Fruit fly (Drosophila melanogaster): ENCODE measurements around the gene CG10903.

Gene CG10903

dm6 chr3R:8007595-8008255, 22.5 kb upstream of the CG10903 start, which contains the start of gene CG2767 (continued):
- TF ChIP-seq D19A (tag; optimal IDR thresholded peaks at IDR 0.05) (no peak), pnt (GFP tag; optimal IDR thresholded peaks at IDR 0.05) (no peak), Adf1 (GFP tag; IDR thresholded peaks at IDR 0.05) (no peak), ham (GFP tag; IDR thresholded peaks at IDR 0.05) (no peak), cad (GFP tag; optimal IDR thresholded peaks at IDR 0.05) (no peak), Sin3A (optimal IDR thresholded peaks at IDR 0.05) (no peak), sna (GFP tag; IDR thresholded peaks at IDR 0.05; ENCODE audit: partially characterized antibody) (no peak), nom (GFP tag; optimal IDR thresholded peaks at IDR 0.05) (peak; percentile 77), Dll (GFP tag; IDR thresholded peaks at IDR 0.05; ENCODE audit: partially characterized antibody) (0 out of 4 replicates have a peak, but pooled peaks have one; percentile 24), kah (GFP tag; optimal IDR thresholded peaks at IDR 0.05) (peak; percentile 53), CG12659 (GFP tag; optimal IDR thresholded peaks at IDR 0.05) (peak; percentile 15), CG10209 (GFP tag; optimal IDR thresholded peaks at IDR 0.05) (no peak), CG8290 (GFP tag; optimal IDR thresholded peaks at IDR 0.05) (no peak), CG8290 (tag; optimal IDR thresholded peaks at IDR 0.05) (no peak), ken (GFP tag; IDR thresholded peaks at IDR 0.05) (no peak), bbx (GFP tag; IDR thresholded peaks at IDR 0.05; ENCODE audit: partially characterized antibody) (0 out of 2 replicates have a peak, but pooled peaks have one; percentile 10), zen2 (GFP tag; IDR thresholded peaks at IDR 0.05; ENCODE audit: partially characterized antibody) (no peak), Scr (GFP tag; IDR thresholded peaks at IDR 0.05; ENCODE audit: partially characterized antibody) (no peak), kni (GFP tag; optimal IDR thresholded peaks at IDR 0.05) (no peak), pho (GFP tag; optimal IDR thresholded peaks at IDR 0.05) (no peak), MBD-R2 (GFP tag; IDR thresholded peaks at IDR 0.05) (peak; percentile 51; the same call in 1 of the 2 replicates), maf-S (GFP tag; optimal IDR thresholded peaks at IDR 0.05) (no peak), Fer3 (tag; optimal IDR thresholded peaks at IDR 0.05) (no peak), Oaz (GFP tag; IDR thresholded peaks at IDR 0.05) (no peak), chn (GFP tag; optimal IDR thresholded peaks at IDR 0.05) (peak; percentile 59), ems (GFP tag; optimal IDR thresholded peaks at IDR 0.05) (no peak), disco-r (GFP tag; optimal IDR thresholded peaks at IDR 0.05) (no peak), sens (GFP tag) (peak; percentile 40), CG11398 (GFP tag; optimal IDR thresholded peaks at IDR 0.05) (no peak), mld (GFP tag; IDR thresholded peaks at IDR 0.05; ENCODE audit: partially characterized antibody) (no peak), hbn (GFP tag; IDR thresholded peaks at IDR 0.05; ENCODE audit: partially characterized antibody) (no peak), CG18476 (GFP tag; optimal IDR thresholded peaks at IDR 0.05) (no peak), CG14667 (GFP tag; IDR thresholded peaks at IDR 0.05) (no peak), Sox102F (GFP tag; optimal IDR thresholded peaks at IDR 0.05) (no peak), lbe (GFP tag; optimal IDR thresholded peaks at IDR 0.05) (peak; percentile 27), dmrt11E (tag; optimal IDR thresholded peaks at IDR 0.05) (no peak), CG11504 (tag; optimal IDR thresholded peaks at IDR 0.05) (no peak), CG2712 (tag; optimal IDR thresholded peaks at IDR 0.05) (no peak), HHEX (GFP tag; optimal IDR thresholded peaks at IDR 0.05) (no peak), CG14860 (GFP tag; IDR thresholded peaks at IDR 0.05; ENCODE audit: partially characterized antibody) (no peak), cwo (GFP tag; optimal IDR thresholded peaks at IDR 0.05) (no peak), CG15073 (GFP tag; optimal IDR thresholded peaks at IDR 0.05) (no peak), CG1024 (GFP tag; IDR thresholded peaks at IDR 0.05) (no peak), CG3838 (GFP tag; optimal IDR thresholded peaks at IDR 0.05) (no peak), B-H1 (GFP tag; IDR thresholded peaks at IDR 0.05) (no peak), H2.0 (GFP tag; IDR thresholded peaks at IDR 0.05) (no peak), Taf1 (GFP tag; IDR thresholded peaks at IDR 0.05) (no peak), CG3847 (GFP tag; IDR thresholded peaks at IDR 0.05) (no peak), Opbp (GFP tag; IDR thresholded peaks at IDR 0.05; ENCODE audit: partially characterized antibody) (peak; percentile 8; the same call in 2 of the 3 replicates), Eip74EF (GFP tag; optimal IDR thresholded peaks at IDR 0.05) (no peak)
